Fruit fly (Drosophila melanogaster) whole organism, embryonic: ENCODE measurements around the gene CG14515.

ENCODE experiments used
- Abd-B ChIP-seq: fragments of 200-800 bp; sonication (Bioruptor generic); optimal IDR thresholded peaks from 2 replicates; lab custom pipeline; 2018; ENCODE audit warnings: missing biosample characterization, mild to moderate bottlenecking, missing genetic modification characterization, moderate library complexity
- Aef1 ChIP-seq: fragments of 200-800 bp; sonication (Bioruptor generic); IDR thresholded peaks from 3 replicates; pipeline ENCODE4 v1.3.6; 2022; ENCODE audit warnings: missing biosample characterization, missing genetic modification characterization
- Asciz ChIP-seq: fragments of 200-800 bp; sonication (Bioruptor generic); optimal IDR thresholded peaks from 2 replicates; lab custom pipeline; 2017; ENCODE audit warnings: missing biosample characterization, mild to moderate bottlenecking, missing genetic modification characterization, missing genetic modification reagents
- C15 ChIP-seq: fragments of 200-800 bp; sonication (Bioruptor generic); IDR thresholded peaks from 3 replicates; pipeline ENCODE4 v1.3.6; 2022; ENCODE audit warnings: missing biosample characterization, missing genetic modification characterization
- CG10366 ChIP-seq: fragments of 200-800 bp; sonication (Bioruptor generic); IDR thresholded peaks from 2 replicates; pipeline ENCODE4 v1.3.6; 2022; ENCODE audit warnings: missing biosample characterization, missing genetic modification characterization
- CG15696 ChIP-seq: fragments of 200-800 bp; sonication (Bioruptor generic); optimal IDR thresholded peaks from 2 replicates; lab custom pipeline; 2019; ENCODE audit warnings: missing biosample characterization, mild to moderate bottlenecking, missing genetic modification characterization, moderate library complexity
- CG1603 ChIP-seq: fragments of 200-800 bp; sonication (Bioruptor generic); optimal IDR thresholded peaks from 2 replicates; lab custom pipeline; 2019; ENCODE audit warnings: missing biosample characterization, mild to moderate bottlenecking, missing genetic modification characterization, moderate library complexity
- CG18619 ChIP-seq: fragments of 200-800 bp; sonication (Bioruptor generic); optimal IDR thresholded peaks from 3 replicates; lab custom pipeline; 2017; ENCODE audit warnings: missing biosample characterization, mild to moderate bottlenecking, missing genetic modification characterization
- CG31441 ChIP-seq: fragments of 200-800 bp; sonication (Bioruptor generic); IDR thresholded peaks from 2 replicates; pipeline ENCODE4 v1.3.6; 2022; ENCODE audit warnings: missing biosample characterization, missing genetic modification characterization
- CG3726 ChIP-seq: fragments of 200-800 bp; sonication (Bioruptor generic); IDR thresholded peaks from 3 replicates; pipeline ENCODE4, ENCODE4 v1.3.6; 2022; ENCODE audit warnings: missing biosample characterization, missing genetic modification characterization
- CG42726 ChIP-seq: fragments of 200-800 bp; sonication (Bioruptor generic); IDR thresholded peaks from 2 replicates; pipeline ENCODE4 v1.3.6; 2022; ENCODE audit warnings: missing biosample characterization, missing genetic modification characterization; ENCODE audit not compliant: partially characterized antibody
- CG4730 ChIP-seq: fragments of 200-800 bp; sonication (Bioruptor generic); IDR thresholded peaks from 2 replicates; pipeline ENCODE4 v1.3.6; 2022; ENCODE audit warnings: missing biosample characterization, missing genetic modification characterization
- CG6683 ChIP-seq: fragments of 200-800 bp; sonication (Bioruptor generic); optimal IDR thresholded peaks from 2 replicates; lab custom pipeline; 2017; ENCODE audit warnings: missing biosample characterization, mild to moderate bottlenecking, missing genetic modification characterization, missing genetic modification reagents
- CG6689 ChIP-seq: fragments of 200-800 bp; sonication (Bioruptor generic); IDR thresholded peaks from 2 replicates; pipeline ENCODE4 v1.3.6; 2022; ENCODE audit warnings: missing biosample characterization, missing genetic modification characterization
- CG7745 ChIP-seq: fragments of 200-800 bp; sonication (Bioruptor generic); optimal IDR thresholded peaks from 2 replicates; lab custom pipeline; 2018; ENCODE audit warnings: missing biosample characterization, mild to moderate bottlenecking, missing genetic modification characterization, moderate library complexity
- CG8281 ChIP-seq: fragments of 200-800 bp; sonication (Bioruptor generic); optimal IDR thresholded peaks from 2 replicates; lab custom pipeline; 2018; ENCODE audit warnings: missing biosample characterization, mild to moderate bottlenecking, missing genetic modification characterization, moderate library complexity
- CG8944 ChIP-seq: fragments of 200-800 bp; sonication (Bioruptor generic); optimal IDR thresholded peaks from 3 replicates; lab custom pipeline; 2016; ENCODE audit warnings: missing biosample characterization, missing genetic modification characterization
- CoRest ChIP-seq: fragments of 200-800 bp; sonication (Bioruptor generic); optimal IDR thresholded peaks from 3 replicates; lab custom pipeline; 2018; ENCODE audit warnings: missing biosample characterization, mild to moderate bottlenecking, missing genetic modification characterization, moderate library complexity
- Drgx ChIP-seq: fragments of 200-800 bp; sonication (Bioruptor generic); IDR thresholded peaks from 2 replicates; pipeline ENCODE4 v1.3.6; 2022; ENCODE audit warnings: missing biosample characterization, missing genetic modification characterization
- Hmx ChIP-seq: fragments of 200-800 bp; sonication (Bioruptor generic); optimal IDR thresholded peaks from 2 replicates; lab custom pipeline; 2016; ENCODE audit warnings: missing biosample characterization, missing genetic modification characterization
- Hsf ChIP-seq: fragments of 200-800 bp; sonication (Bioruptor generic); optimal IDR thresholded peaks from 3 replicates; lab custom pipeline; 2016; ENCODE audit warnings: missing biosample characterization, missing genetic modification characterization
- NfI ChIP-seq: fragments of 200-800 bp; sonication (Bioruptor generic); optimal IDR thresholded peaks from 3 replicates; lab custom pipeline; 2018; ENCODE audit warnings: missing biosample characterization, mild to moderate bottlenecking, missing genetic modification characterization, moderate library complexity
- Optix ChIP-seq: fragments of 200-800 bp; sonication (Bioruptor generic); IDR thresholded peaks from 3 replicates; pipeline ENCODE4 v1.3.6; 2022; ENCODE audit warnings: missing biosample characterization, missing genetic modification characterization
- Rfx ChIP-seq: fragments of 200-800 bp; sonication (Bioruptor generic); IDR thresholded peaks from 2 replicates; pipeline ENCODE4 v1.3.6; 2022; ENCODE audit warnings: missing biosample characterization, missing genetic modification characterization
- Side ChIP-seq: fragments of 200-800 bp; sonication (Bioruptor generic); optimal IDR thresholded peaks from 2 replicates; lab custom pipeline; 2016; ENCODE audit warnings: missing biosample characterization, missing genetic modification characterization
- Sox100B ChIP-seq: fragments of 200-800 bp; sonication (Bioruptor generic); optimal IDR thresholded peaks from 3 replicates; lab custom pipeline; 2018; ENCODE audit warnings: missing biosample characterization, mild to moderate bottlenecking, missing genetic modification characterization
- Sox102F ChIP-seq: fragments of 200-800 bp; sonication (Bioruptor generic); optimal IDR thresholded peaks from 2 replicates; lab custom pipeline; 2018; ENCODE audit warnings: missing biosample characterization, mild to moderate bottlenecking, missing genetic modification characterization, moderate library complexity
- Ssrp ChIP-seq: fragments of 200-800 bp; sonication (Bioruptor generic); optimal IDR thresholded peaks from 2 replicates; lab custom pipeline; 2018; ENCODE audit warnings: missing biosample characterization, mild to moderate bottlenecking, missing genetic modification characterization, moderate library complexity
- Xrp1 ChIP-seq: fragments of 200-800 bp; sonication (Bioruptor generic); IDR thresholded peaks from 2 replicates; pipeline ENCODE4 v1.3.6; 2022; ENCODE audit warnings: missing biosample characterization, missing genetic modification characterization
- abd-A ChIP-seq: fragments of 200-800 bp; sonication (Bioruptor generic); optimal IDR thresholded peaks from 3 replicates; lab custom pipeline; 2019; ENCODE audit warnings: missing biosample characterization, mild to moderate bottlenecking, missing genetic modification characterization, moderate library complexity
- chinmo ChIP-seq: fragments of 200-800 bp; sonication (Bioruptor generic); IDR thresholded peaks from 4 replicates; pipeline ENCODE4 v1.3.6; 2022; ENCODE audit warnings: missing biosample characterization, missing genetic modification characterization; ENCODE audit not compliant: partially characterized antibody
- chm ChIP-seq: fragments of 200-800 bp; sonication (Bioruptor generic); IDR thresholded peaks from 2 replicates; pipeline ENCODE4 v1.3.6; 2022; ENCODE audit warnings: missing biosample characterization, missing genetic modification characterization
- danr ChIP-seq: fragments of 200-800 bp; sonication (Bioruptor generic); IDR thresholded peaks from 2 replicates; pipeline ENCODE4 v1.3.6; 2022; ENCODE audit warnings: missing biosample characterization, missing genetic modification characterization
- exex ChIP-seq: fragments of 200-800 bp; sonication (Bioruptor generic); optimal IDR thresholded peaks from 4 replicates; lab custom pipeline; 2018; ENCODE audit warnings: missing biosample characterization, mild to moderate bottlenecking, missing genetic modification characterization, moderate library complexity
- ham ChIP-seq: fragments of 200-800 bp; sonication (Bioruptor generic); IDR thresholded peaks from 2 replicates; pipeline ENCODE4 v1.3.6; 2022; ENCODE audit warnings: missing biosample characterization, missing genetic modification characterization
- hth ChIP-seq: fragments of >200 bp; optimal IDR thresholded peaks from 2 replicates; lab custom pipeline; 2017; ENCODE audit warnings: inconsistent platforms
- jumu ChIP-seq: fragments of 200-800 bp; sonication (Bioruptor generic); optimal IDR thresholded peaks from 3 replicates; lab custom pipeline; 2016; ENCODE audit warnings: missing biosample characterization, missing genetic modification characterization
- kni ChIP-seq: fragments of 200-800 bp; sonication (Bioruptor generic); optimal IDR thresholded peaks from 3 replicates; lab custom pipeline; 2017; ENCODE audit warnings: mild to moderate bottlenecking, missing biosample characterization, missing genetic modification reagents, missing genetic modification characterization
- mirr ChIP-seq: fragments of 200-800 bp; sonication (Bioruptor generic); optimal IDR thresholded peaks from 3 replicates; lab custom pipeline; 2018; ENCODE audit warnings: missing biosample characterization, mild to moderate bottlenecking, missing genetic modification characterization
- nerfin-2 ChIP-seq: fragments of 200-800 bp; sonication (Bioruptor generic); IDR thresholded peaks from 2 replicates; pipeline ENCODE4 v1.3.6; 2022; ENCODE audit warnings: missing biosample characterization, missing genetic modification characterization; ENCODE audit not compliant: partially characterized antibody
- nom ChIP-seq: fragments of 200-800 bp; sonication (Bioruptor generic); optimal IDR thresholded peaks from 2 replicates; lab custom pipeline; 2017; ENCODE audit warnings: missing biosample characterization, missing genetic modification characterization, mild to moderate bottlenecking, moderate library complexity, missing genetic modification reagents
- phol ChIP-seq: fragments of 200-800 bp; sonication (Bioruptor generic); optimal IDR thresholded peaks from 3 replicates; lab custom pipeline; 2018; ENCODE audit warnings: missing biosample characterization, mild to moderate bottlenecking, missing genetic modification characterization, moderate library complexity
- pnt ChIP-seq: fragments of 200-800 bp; sonication (Bioruptor generic); optimal IDR thresholded peaks from 3 replicates; lab custom pipeline; 2016; ENCODE audit warnings: missing biosample characterization, missing genetic modification characterization
- sim ChIP-seq: fragments of 200-800 bp; sonication (Bioruptor generic); IDR thresholded peaks from 2 replicates; pipeline ENCODE4 v1.3.6; 2022; ENCODE audit warnings: missing biosample characterization, missing genetic modification characterization
- sna ChIP-seq: fragments of 200-800 bp; sonication (Bioruptor generic); IDR thresholded peaks from 2 replicates; pipeline ENCODE4 v1.3.6; 2022; ENCODE audit warnings: missing biosample characterization, missing genetic modification characterization; ENCODE audit not compliant: partially characterized antibody
- trem ChIP-seq: fragments of 200-800 bp; optimal IDR thresholded peaks from 3 replicates; lab custom pipeline; 2019; ENCODE audit warnings: missing biosample characterization, mild to moderate bottlenecking, missing genetic modification characterization, moderate library complexity
- unc-4 ChIP-seq: fragments of 200-800 bp; sonication (Bioruptor generic); IDR thresholded peaks from 2 replicates; pipeline ENCODE4 v1.3.6; 2022; ENCODE audit warnings: missing biosample characterization, missing genetic modification characterization; ENCODE audit not compliant: partially characterized antibody

Gene CG14515

dm6 chr3R:29157418-29158398, 39.6 kb upstream of the CG14515 start, which contains the start of gene rdog (continued):
- TF ChIP-seq chm (0 out of 2 replicates have a peak, but pooled peaks have one; percentile 36), Sox102F (GFP tag; lab: Kevin White, UChicago) (peak; percentile 63), danr (peak; percentile 32; the same call in 1 of the 2 replicates), Xrp1 (no peak), Asciz (GFP tag; lab: Kevin White, UChicago) (peak; percentile 59), nerfin-2 (no peak), nom (GFP tag; lab: Kevin White, UChicago) (peak; percentile 72), NfI (GFP tag; lab: Kevin White, UChicago) (peak; percentile 72), CG18619 (GFP tag; lab: Kevin White, UChicago) (peak; percentile 73), jumu (GFP tag; lab: Kevin White, UChicago) (peak; percentile 64), Side (GFP tag; lab: Kevin White, UChicago) (peak; percentile 73), chinmo (GFP tag; lab: Robert Waterston, UW) (0 out of 4 replicates have a peak, but pooled peaks have one; percentile 50), CG7745 (tag; lab: Kevin White, UChicago) (no peak), CG31441 (GFP tag; lab: Robert Waterston, UW) (peak; percentile 52), phol (tag; lab: Kevin White, UChicago) (peak; percentile 69), CG6689 (GFP tag; lab: Robert Waterston, UW) (peak; percentile 47), abd-A (tag; lab: Kevin White, UChicago) (peak; percentile 64), CG10366 (GFP tag; lab: Robert Waterston, UW) (peak; percentile 28; the same call in 1 of the 2 replicates), Drgx (GFP tag; lab: Robert Waterston, UW) (no peak; the same call in 1 of the 2 replicates), exex (tag; lab: Kevin White, UChicago) (no peak), unc-4 (GFP tag; lab: Robert Waterston, UW) (no peak), CG15696 (tag; lab: Kevin White, UChicago) (peak; percentile 77), Hmx (peak; percentile 80), CG42726 (GFP tag; lab: Robert Waterston, UW) (no peak), sna (GFP tag; lab: Robert Waterston, UW) (no peak), CoRest (tag; lab: Kevin White, UChicago) (peak; percentile 86), Sox100B (no peak), hth (lab: Kevin White, UChicago) (no peak), CG1603 (tag; lab: Kevin White, UChicago) (peak; percentile 77), CG6683 (GFP tag; lab: Kevin White, UChicago) (no peak), Rfx (GFP tag; lab: Robert Waterston, UW) (peak; percentile 74), ham (GFP tag; lab: Robert Waterston, UW) (no peak), Aef1 (GFP tag; lab: Robert Waterston, UW) (peak; percentile 42; the same call in 1 of the 3 replicates), pnt (GFP tag; lab: Kevin White, UChicago) (peak; percentile 66), CG4730 (GFP tag; lab: Robert Waterston, UW) (no peak), Abd-B (GFP tag; lab: Kevin White, UChicago) (peak; percentile 88), Hsf (peak; percentile 82), mirr (GFP tag; lab: Kevin White, UChicago) (peak; percentile 57), C15 (GFP tag; lab: Robert Waterston, UW) (no peak), CG8944 (peak; percentile 68), CG3726 (GFP tag; lab: Robert Waterston, UW) (no peak), Optix (GFP tag; lab: Robert Waterston, UW) (peak; percentile 72; the same call in 2 of the 3 replicates), Ssrp (tag; lab: Kevin White, UChicago) (peak; percentile 85), trem (tag; lab: Kevin White, UChicago) (peak; percentile 84), sim (no peak), kni (GFP tag; lab: Kevin White, UChicago) (peak; percentile 34), CG8281 (tag; lab: Kevin White, UChicago) (peak; percentile 25)
